Worm (Caenorhabditis elegans) whole organism, young adult: ENCODE data around the gene gakh-1.

Experiments
- B0035.1 ChIP-seq: sonication (generic microtip); optimal IDR thresholded peaks from 2 replicates; lab custom pipeline; 2016; ENCODE audit warnings: missing genetic modification characterization, mild to moderate bottlenecking, missing compliant biosample characterization, missing genotype, missing genetic modification reagents
- B0336.3 ChIP-seq: fragments of 200-800 bp; sonication (Bioruptor generic); IDR thresholded peaks from 2 replicates; pipeline ENCODE4 v1.3.6; 2022; ENCODE audit warnings: missing genetic modification characterization, missing compliant biosample characterization
- C06A6.2 ChIP-seq: fragments of 200-800 bp; sonication (Bioruptor generic); conservative IDR thresholded peaks from 2 replicates; pipeline ENCODE4 v1.3.6; 2022; ENCODE audit warnings: missing genetic modification characterization, missing compliant biosample characterization
- D2030.7 ChIP-seq: fragments of 200-800 bp; sonication (Bioruptor generic); IDR thresholded peaks from 2 replicates; pipeline ENCODE4 v1.3.6; 2022; ENCODE audit warnings: missing genetic modification reagents, missing genetic modification characterization, missing compliant biosample characterization
- F10E7.11 ChIP-seq: sonication (generic microtip); optimal IDR thresholded peaks from 2 replicates; lab custom pipeline; 2017; ENCODE audit warnings: mild to moderate bottlenecking, missing genetic modification characterization, moderate library complexity, missing compliant biosample characterization
- F22D6.2 ChIP-seq: sonication (generic microtip); optimal IDR thresholded peaks from 2 replicates; lab custom pipeline; 2016; ENCODE audit warnings: mild to moderate bottlenecking, missing genetic modification characterization, missing compliant biosample characterization
- F33H1.4 ChIP-seq: fragments of 200-800 bp; sonication (Bioruptor generic); IDR thresholded peaks from 2 replicates; pipeline ENCODE4 v1.3.6; 2022; ENCODE audit warnings: missing genetic modification reagents, missing genetic modification characterization, missing compliant biosample characterization
- F39B2.1 ChIP-seq: fragments of 200-800 bp; sonication (Bioruptor generic); IDR thresholded peaks from 2 replicates; pipeline ENCODE4 v1.3.6; 2022; ENCODE audit warnings: missing genetic modification reagents, missing genetic modification characterization, missing compliant biosample characterization
- F49E8.2 ChIP-seq: sonication (generic microtip); optimal IDR thresholded peaks from 3 replicates; lab custom pipeline; 2017; ENCODE audit warnings: missing genetic modification characterization, mild to moderate bottlenecking, missing compliant biosample characterization, antibody characterized with exemption, moderate library complexity; ENCODE audit not compliant: insufficient read depth
- F55B11.4 ChIP-seq: sonication (generic microtip); optimal IDR thresholded peaks from 2 replicates; lab custom pipeline; 2016; ENCODE audit warnings: missing compliant biosample characterization, missing genetic modification characterization, borderline replicate concordance; ENCODE audit not compliant: insufficient read depth
- F57C9.4 ChIP-seq: sonication (generic microtip); optimal IDR thresholded peaks from 2 replicates; lab custom pipeline; 2017; ENCODE audit warnings: mild to moderate bottlenecking, missing genetic modification characterization, missing compliant biosample characterization
- K12H6.12 ChIP-seq: fragments of 200-800 bp; sonication (Bioruptor generic); optimal IDR thresholded peaks from 2 replicates; lab custom pipeline; 2018; ENCODE audit warnings: mild to moderate bottlenecking, missing genetic modification characterization, missing compliant biosample characterization
- T07F8.4 ChIP-seq: sonication (generic microtip); optimal IDR thresholded peaks from 2 replicates; lab custom pipeline; 2016; ENCODE audit warnings: mild to moderate bottlenecking, missing genetic modification characterization, moderate library complexity, missing compliant biosample characterization
- Y53G8AR.9 ChIP-seq: fragments of 200-800 bp; sonication (Bioruptor generic); conservative IDR thresholded peaks from 2 replicates; pipeline ENCODE4 v1.3.6; 2022; ENCODE audit warnings: missing genetic modification reagents, missing genetic modification characterization, missing compliant biosample characterization
- Y56A3A.18 ChIP-seq: fragments of 200-800 bp; sonication (Bioruptor generic); IDR thresholded peaks from 2 replicates; pipeline ENCODE4 v1.3.6; 2022; ENCODE audit warnings: missing genetic modification reagents, missing genetic modification characterization, missing compliant biosample characterization
- akir-1 ChIP-seq: fragments of 200-800 bp; sonication (Bioruptor generic); optimal IDR thresholded peaks from 2 replicates; lab custom pipeline; 2018; ENCODE audit warnings: mild to moderate bottlenecking, missing genetic modification characterization, moderate library complexity, missing compliant biosample characterization
- aptf-3 ChIP-seq: fragments of 200-800 bp; sonication (Bioruptor generic); IDR thresholded peaks from 2 replicates; pipeline ENCODE4 v1.3.6; 2022; ENCODE audit warnings: missing genetic modification characterization, missing compliant biosample characterization
- attf-5 ChIP-seq: fragments of 200-800 bp; sonication (Bioruptor generic); optimal IDR thresholded peaks from 2 replicates; lab custom pipeline; 2018; ENCODE audit warnings: mild to moderate bottlenecking, missing genetic modification characterization, missing compliant biosample characterization
- bed-2 ChIP-seq: fragments of 200-800 bp; sonication (Bioruptor generic); IDR thresholded peaks from 2 replicates; pipeline ENCODE4 v1.3.6; 2022; ENCODE audit warnings: missing genetic modification reagents, missing genetic modification characterization, missing compliant biosample characterization
- ceh-100 ChIP-seq: fragments of 200-800 bp; sonication (Bioruptor generic); IDR thresholded peaks from 2 replicates; pipeline ENCODE4 v1.3.6; 2022; ENCODE audit warnings: missing genetic modification reagents, missing genetic modification characterization, missing compliant biosample characterization
- ceh-27 ChIP-seq: fragments of 200-800 bp; sonication (Bioruptor generic); optimal IDR thresholded peaks from 2 replicates; lab custom pipeline; 2018; ENCODE audit warnings: mild to moderate bottlenecking, missing genetic modification characterization, moderate library complexity, missing compliant biosample characterization
- ceh-58 ChIP-seq: fragments of 200-800 bp; sonication (Bioruptor generic); IDR thresholded peaks from 2 replicates; pipeline ENCODE4 v1.3.6; 2022; ENCODE audit warnings: missing genetic modification characterization, missing compliant biosample characterization
- chd-7 ChIP-seq: sonication (generic microtip); optimal IDR thresholded peaks from 2 replicates; lab custom pipeline; 2016; ENCODE audit warnings: mild to moderate bottlenecking, missing genetic modification characterization, moderate library complexity, missing compliant biosample characterization
- dpff-1 ChIP-seq: sonication (generic microtip); optimal IDR thresholded peaks from 2 replicates; lab custom pipeline; 2017; ENCODE audit warnings: mild to moderate bottlenecking, missing genetic modification characterization, missing compliant biosample characterization
- egrh-3 ChIP-seq: fragments of 200-800 bp; sonication (Bioruptor generic); IDR thresholded peaks from 2 replicates; pipeline ENCODE4 v1.3.6; 2022; ENCODE audit warnings: missing genetic modification reagents, missing genetic modification characterization, missing compliant biosample characterization
- fkh-3 ChIP-seq: sonication (generic microtip); optimal IDR thresholded peaks from 2 replicates; lab custom pipeline; 2016; ENCODE audit warnings: mild to moderate bottlenecking, missing genetic modification characterization, missing compliant biosample characterization
- him-1 ChIP-seq: sonication (generic microtip); optimal IDR thresholded peaks from 2 replicates; lab custom pipeline; 2016; ENCODE audit warnings: missing genotype, missing genetic modification reagents, missing genetic modification characterization, missing compliant biosample characterization
- hmg-1.2 ChIP-seq: fragments of 200-800 bp; sonication (Bioruptor generic); IDR thresholded peaks from 2 replicates; pipeline ENCODE4 v1.3.6; 2022; ENCODE audit warnings: missing genetic modification reagents, missing genetic modification characterization, missing compliant biosample characterization
- let-526 ChIP-seq: fragments of 200-800 bp; sonication (Bioruptor generic); IDR thresholded peaks from 2 replicates; pipeline ENCODE4 v1.3.6; 2022; ENCODE audit warnings: missing genetic modification reagents, missing genetic modification characterization, missing compliant biosample characterization
- let-607 ChIP-seq, 2 experiments: fragments of 200-800 bp in 1 of 2; sonication (Bioruptor generic) in 1 of 2; sonication (generic microtip) in 1 of 2; optimal IDR thresholded peaks; 2 replicates each; lab custom pipeline; 2016 to 2018; ENCODE audit warnings: mild to moderate bottlenecking in 2 of 2, missing compliant biosample characterization in 2 of 2, missing genetic modification characterization in 2 of 2, moderate library complexity in 2 of 2, missing genotype in 1 of 2
- lin-35 ChIP-seq, 3 experiments: fragments of 150-350 bp in 2 of 3; sonication (generic microtip) in 1 of 3; optimal IDR thresholded peaks; 2 replicates each; lab custom pipeline; 2014 to 2018; ENCODE audit warnings: missing biosample characterization in 3 of 3, missing genetic modification characterization in 3 of 3, missing genetic modification reagents in 3 of 3
- mcd-1 ChIP-seq: fragments of 200-800 bp; sonication (Bioruptor generic); IDR thresholded peaks from 2 replicates; pipeline ENCODE4 v1.3.6; 2022; ENCODE audit warnings: missing genetic modification reagents, missing genetic modification characterization, missing compliant biosample characterization
- nfya-2 ChIP-seq: fragments of 200-800 bp; sonication (Bioruptor generic); IDR thresholded peaks from 2 replicates; pipeline ENCODE4 v1.3.6; 2022; ENCODE audit warnings: missing genetic modification reagents, missing genetic modification characterization, missing compliant biosample characterization
- nfyb-1 ChIP-seq: fragments of 200-800 bp; sonication (Bioruptor generic); IDR thresholded peaks from 2 replicates; pipeline ENCODE4 v1.3.6; 2022; ENCODE audit warnings: missing genetic modification reagents, missing genetic modification characterization, missing compliant biosample characterization
- nhr-179 ChIP-seq: sonication (generic microtip); optimal IDR thresholded peaks from 2 replicates; lab custom pipeline; 2016; ENCODE audit warnings: mild to moderate bottlenecking, missing genetic modification characterization, missing compliant biosample characterization
- pbrm-1 ChIP-seq: fragments of 200-800 bp; sonication (Bioruptor generic); IDR thresholded peaks from 2 replicates; pipeline ENCODE4 v1.3.6; 2022; ENCODE audit warnings: missing genetic modification reagents, missing genetic modification characterization, missing compliant biosample characterization
- rcor-1 ChIP-seq: fragments of 200-800 bp; sonication (Bioruptor generic); IDR thresholded peaks from 2 replicates; pipeline ENCODE4 v1.3.6; 2022; ENCODE audit warnings: missing genetic modification reagents, missing genetic modification characterization, missing compliant biosample characterization
- sdz-38 ChIP-seq: sonication (generic microtip); optimal IDR thresholded peaks from 2 replicates; lab custom pipeline; 2016; ENCODE audit warnings: missing genotype, missing genetic modification characterization, missing compliant biosample characterization
- snpc-3.4 ChIP-seq: sonication (generic microtip); optimal IDR thresholded peaks from 2 replicates; lab custom pipeline; 2017; ENCODE audit warnings: missing genetic modification characterization, mild to moderate bottlenecking, missing compliant biosample characterization, antibody characterized with exemption, moderate library complexity, missing genotype, missing genetic modification reagents
- snpc-4 ChIP-seq, 5 experiments: fragments of 150-350 bp in 1 of 5; sonication (generic microtip) in 4 of 5; optimal IDR thresholded peaks; 2 replicates each; lab custom pipeline; 2014 to 2018; ENCODE audit warnings: missing genetic modification characterization in 5 of 5, missing biosample characterization in 3 of 5, antibody characterized with exemption in 2 of 5, mild to moderate bottlenecking in 2 of 5, missing compliant biosample characterization in 2 of 5, missing genotype in 2 of 5, moderate library complexity in 2 of 5, missing genetic modification reagents in 1 of 5
- somi-1 ChIP-seq: fragments of 200-800 bp; sonication (Bioruptor generic); optimal IDR thresholded peaks from 2 replicates; lab custom pipeline; 2018; ENCODE audit warnings: mild to moderate bottlenecking, missing genetic modification characterization, missing compliant biosample characterization
- sptf-2 ChIP-seq: fragments of 200-800 bp; sonication (Bioruptor generic); optimal IDR thresholded peaks from 2 replicates; lab custom pipeline; 2018; ENCODE audit warnings: mild to moderate bottlenecking, missing genetic modification characterization, missing compliant biosample characterization
- tbp1 ChIP-seq: fragments of 200-800 bp; sonication (Bioruptor generic); optimal IDR thresholded peaks from 2 replicates; lab custom pipeline; 2018; ENCODE audit warnings: mild to moderate bottlenecking, missing genetic modification characterization, missing compliant biosample characterization
- tlf-1 ChIP-seq: fragments of 200-800 bp; sonication (Bioruptor generic); optimal IDR thresholded peaks from 2 replicates; lab custom pipeline; 2018; ENCODE audit warnings: mild to moderate bottlenecking, missing genetic modification characterization, missing compliant biosample characterization
- xnd-1 ChIP-seq: sonication (generic microtip); optimal IDR thresholded peaks from 2 replicates; lab custom pipeline; 2016; ENCODE audit warnings: missing genotype, missing genetic modification reagents, missing genetic modification characterization, missing compliant biosample characterization
- ztf-22 ChIP-seq: fragments of 200-800 bp; sonication (Bioruptor generic); optimal IDR thresholded peaks from 2 replicates; lab custom pipeline; 2018; ENCODE audit warnings: mild to moderate bottlenecking, missing genetic modification characterization, moderate library complexity, missing compliant biosample characterization
- ztf-3 ChIP-seq: fragments of 200-800 bp; sonication (Bioruptor generic); optimal IDR thresholded peaks from 2 replicates; lab custom pipeline; 2018; ENCODE audit warnings: mild to moderate bottlenecking, missing genetic modification characterization, missing compliant biosample characterization

gakh-1 gene

DNA sequence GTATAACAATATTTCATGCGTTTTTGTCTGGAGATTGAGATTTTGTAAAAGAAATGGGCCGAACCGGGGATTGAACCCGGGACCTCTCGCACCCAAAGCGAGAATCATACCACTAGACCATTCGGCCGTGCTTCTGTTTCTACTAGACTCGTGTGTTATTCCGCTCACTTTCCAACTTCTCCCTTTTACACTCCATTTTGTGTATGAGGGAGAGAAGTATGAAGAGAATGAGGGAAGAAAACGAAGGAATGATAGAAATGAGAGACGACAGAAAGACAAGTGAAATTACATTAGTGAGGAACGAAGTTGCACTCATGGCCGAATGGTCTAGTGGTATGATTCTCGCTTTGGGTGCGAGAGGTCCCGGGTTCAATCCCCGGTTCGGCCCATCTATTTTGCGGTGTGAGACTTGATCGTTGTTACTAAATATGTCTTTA lies 18.9 kb downstream of the gakh-1 start (continued):
- TF ChIP-seq tbp1 (peak; percentile 96), dpff-1 (tag; lab: Kevin White, UChicago) (peak; percentile 51), F55B11.4 (tag; lab: Kevin White, UChicago) (no peak), mcd-1 (GFP tag; lab: Robert Waterston, UW) (peak; percentile 71), F49E8.2 (tag; lab: Kevin White, UChicago) (peak; percentile 36), nfya-2 (GFP tag; lab: Robert Waterston, UW) (no peak), chd-7 (peak; percentile 91), let-526 (GFP tag; lab: Robert Waterston, UW) (peak; percentile 83; the same call in 1 of the 2 replicates), F33H1.4 (GFP tag; lab: Robert Waterston, UW) (peak; percentile 23; the same call in 1 of the 2 replicates), Y56A3A.18 (GFP tag; lab: Robert Waterston, UW) (peak; percentile 74; the same call in 1 of the 2 replicates), sdz-38 (tag; lab: Kevin White, UChicago) (no peak), B0336.3 (GFP tag; lab: Robert Waterston, UW) (peak; percentile 79), snpc-4 (GFP tag; optimal IDR thresholded peaks at IDR 0.05; lab: Kevin White, UChicago) (peak; percentile 73), snpc-4 (tag; optimal IDR thresholded peaks at IDR 0.05; lab: Kevin White, UChicago) (peak; percentile 11 to 83 (median 78)), F57C9.4 (tag; lab: Kevin White, UChicago) (no peak), ceh-27 (GFP tag; lab: Kevin White, UChicago) (peak; percentile 81), K12H6.12 (peak; percentile 80), xnd-1 (tag; lab: Kevin White, UChicago) (no peak), hmg-1.2 (peak; percentile 94), F10E7.11 (tag; lab: Kevin White, UChicago) (peak; percentile 27), attf-5 (GFP tag; lab: Kevin White, UChicago) (peak; percentile 69), lin-35 (GFP tag; optimal IDR thresholded peaks at IDR 0.05; lab: Kevin White, UChicago) (peak; percentile 0 to 85 (median 51)), egrh-3 (peak; percentile 57), F39B2.1 (GFP tag; lab: Robert Waterston, UW) (no peak), snpc-3.4 (tag; lab: Kevin White, UChicago) (peak; percentile 91), rcor-1 (GFP tag; lab: Robert Waterston, UW) (peak; percentile 70), ceh-58 (0 out of 2 replicates have a peak, but pooled peaks have one; percentile 47), F22D6.2 (tag; lab: Kevin White, UChicago) (peak; percentile 62), sptf-2 (GFP tag; lab: Kevin White, UChicago) (no peak), tlf-1 (GFP tag; lab: Kevin White, UChicago) (peak; percentile 68), ztf-22 (peak; percentile 73), B0035.1 (tag; lab: Kevin White, UChicago) (peak; percentile 87), nfyb-1 (GFP tag; lab: Robert Waterston, UW) (peak; percentile 85), ceh-100 (GFP tag; lab: Robert Waterston, UW) (no peak; the same call in none of the 2 replicates), nhr-179 (peak; percentile 41), Y53G8AR.9 (GFP tag; lab: Robert Waterston, UW) (no peak), D2030.7 (GFP tag; lab: Robert Waterston, UW) (peak; percentile 82), ztf-3 (GFP tag; lab: Kevin White, UChicago) (no peak), bed-2 (peak; percentile 55; the same call in 1 of the 2 replicates), fkh-3 (peak; percentile 58), let-607 (tag; optimal IDR thresholded peaks at IDR 0.05; lab: Kevin White, UChicago) (peak; percentile 60 to 75), akir-1 (GFP tag; lab: Kevin White, UChicago) (peak; percentile 24), T07F8.4 (tag; lab: Kevin White, UChicago) (peak; percentile 84), aptf-3 (0 out of 2 replicates have a peak, but pooled peaks have one; percentile 38), pbrm-1 (peak; percentile 91), C06A6.2 (peak; percentile 61; the same call in 1 of the 2 replicates), him-1 (tag; lab: Kevin White, UChicago) (peak; percentile 86), somi-1 (GFP tag; lab: Kevin White, UChicago) (peak; percentile 91)
